Fruit fly (Drosophila melanogaster) whole organism, embryonic: ENCODE measurements around the gene Ctu2.

Source experiments
- Abd-B ChIP-seq: fragments of 200-800 bp; sonication (Bioruptor generic); optimal IDR thresholded peaks from 2 replicates; lab custom pipeline; 2018; ENCODE audit warnings: missing biosample characterization, mild to moderate bottlenecking, missing genetic modification characterization, moderate library complexity
- Aef1 ChIP-seq: fragments of 200-800 bp; sonication (Bioruptor generic); IDR thresholded peaks from 3 replicates; pipeline ENCODE4 v1.3.6; 2022; ENCODE audit warnings: missing biosample characterization, missing genetic modification characterization
- Atf-2 ChIP-seq: fragments of 200-800 bp; sonication (Bioruptor generic); optimal IDR thresholded peaks from 2 replicates; lab custom pipeline; 2016; ENCODE audit warnings: missing biosample characterization, missing genetic modification characterization
- CG1024 ChIP-seq: fragments of 200-800 bp; sonication (Bioruptor generic); IDR thresholded peaks from 2 replicates; pipeline ENCODE4 v1.3.6; 2022; ENCODE audit warnings: missing biosample characterization, missing genetic modification characterization
- CG10267 ChIP-seq: fragments of 200-800 bp; sonication (Bioruptor generic); optimal IDR thresholded peaks from 2 replicates; lab custom pipeline; 2018; ENCODE audit warnings: missing biosample characterization, mild to moderate bottlenecking, missing genetic modification characterization, moderate library complexity
- CG15011 ChIP-seq: fragments of 200-800 bp; sonication (Bioruptor generic); optimal IDR thresholded peaks from 3 replicates; lab custom pipeline; 2018; ENCODE audit warnings: missing biosample characterization, mild to moderate bottlenecking, missing genetic modification characterization
- CG1602 ChIP-seq: fragments of 200-800 bp; sonication (Bioruptor generic); optimal IDR thresholded peaks from 3 replicates; lab custom pipeline; 2016; ENCODE audit warnings: missing biosample characterization, missing genetic modification characterization
- CG17186 ChIP-seq: fragments of 200-800 bp; sonication (Bioruptor generic); optimal IDR thresholded peaks from 3 replicates; lab custom pipeline; 2017; ENCODE audit warnings: missing biosample characterization, missing genetic modification reagents, missing genetic modification characterization
- CG17829 ChIP-seq: fragments of 200-800 bp; optimal IDR thresholded peaks from 2 replicates; lab custom pipeline; 2019; ENCODE audit warnings: missing biosample characterization, mild to moderate bottlenecking, missing genetic modification characterization, moderate library complexity
- CG2116 ChIP-seq: fragments of 200-800 bp; sonication (Bioruptor generic); optimal IDR thresholded peaks from 3 replicates; lab custom pipeline; 2018; ENCODE audit warnings: missing biosample characterization, mild to moderate bottlenecking, missing genetic modification characterization
- CG30403 ChIP-seq: fragments of 200-800 bp; sonication (Bioruptor generic); optimal IDR thresholded peaks from 3 replicates; lab custom pipeline; 2016; ENCODE audit warnings: missing biosample characterization, missing genetic modification characterization
- CG32772 ChIP-seq: fragments of 200-800 bp; sonication (Bioruptor generic); IDR thresholded peaks from 2 replicates; pipeline ENCODE4 v1.3.6; 2022; ENCODE audit warnings: missing biosample characterization, missing genetic modification characterization
- CG34224 ChIP-seq: fragments of 200-800 bp; sonication (Bioruptor generic); IDR thresholded peaks from 3 replicates; pipeline ENCODE4 v1.3.6; 2022; ENCODE audit warnings: missing biosample characterization, missing genetic modification characterization; ENCODE audit not compliant: partially characterized antibody
- CG34376 ChIP-seq: fragments of 200-800 bp; sonication (Bioruptor generic); optimal IDR thresholded peaks from 2 replicates; lab custom pipeline; 2018; ENCODE audit warnings: missing biosample characterization, mild to moderate bottlenecking, missing genetic modification characterization
- CG3726 ChIP-seq: fragments of 200-800 bp; sonication (Bioruptor generic); IDR thresholded peaks from 3 replicates; pipeline ENCODE4, ENCODE4 v1.3.6; 2022; ENCODE audit warnings: missing biosample characterization, missing genetic modification characterization
- CG4282 ChIP-seq: fragments of 200-800 bp; sonication (Bioruptor generic); optimal IDR thresholded peaks from 2 replicates; lab custom pipeline; 2016; ENCODE audit warnings: missing biosample characterization, missing genetic modification characterization
- CG5245 ChIP-seq: fragments of 200-800 bp; sonication (Bioruptor generic); optimal IDR thresholded peaks from 3 replicates; lab custom pipeline; 2016; ENCODE audit warnings: missing biosample characterization, missing genetic modification characterization
- CG6254 ChIP-seq: fragments of 200-800 bp; sonication (Bioruptor generic); optimal IDR thresholded peaks from 3 replicates; lab custom pipeline; 2017; ENCODE audit warnings: mild to moderate bottlenecking, missing biosample characterization, missing genetic modification reagents, missing genetic modification characterization
- CG6813 ChIP-seq: fragments of 200-800 bp; sonication (Bioruptor generic); optimal IDR thresholded peaks from 2 replicates; lab custom pipeline; 2017; ENCODE audit warnings: missing biosample characterization, missing genetic modification characterization, mild to moderate bottlenecking, moderate library complexity, missing genetic modification reagents
- CG7357 ChIP-seq: fragments of 200-800 bp; sonication (Bioruptor generic); IDR thresholded peaks from 3 replicates; pipeline ENCODE4 v1.3.6; 2022; ENCODE audit warnings: missing biosample characterization, missing genetic modification characterization
- CG7556 ChIP-seq: fragments of 200-800 bp; sonication (Bioruptor generic); optimal IDR thresholded peaks from 2 replicates; lab custom pipeline; 2017; ENCODE audit warnings: missing biosample characterization, mild to moderate bottlenecking, missing genetic modification characterization
- CG7839 ChIP-seq: fragments of 200-800 bp; sonication (Bioruptor generic); optimal IDR thresholded peaks from 3 replicates; lab custom pipeline; 2018; ENCODE audit warnings: missing biosample characterization, mild to moderate bottlenecking, missing genetic modification characterization, moderate library complexity
- CG7987 ChIP-seq: fragments of 200-800 bp; sonication (Bioruptor generic); optimal IDR thresholded peaks from 2 replicates; lab custom pipeline; 2018; ENCODE audit warnings: missing biosample characterization, mild to moderate bottlenecking, missing genetic modification characterization, moderate library complexity
- CG8388 ChIP-seq: fragments of 200-800 bp; sonication (Bioruptor generic); optimal IDR thresholded peaks from 2 replicates; lab custom pipeline; 2019; ENCODE audit warnings: missing biosample characterization, mild to moderate bottlenecking, missing genetic modification characterization, moderate library complexity
- Dfd ChIP-seq, 2 experiments: fragments of >200 bp; optimal IDR thresholded peaks; 2 replicates each; lab custom pipeline; 2017; ENCODE audit warnings: missing biosample characterization in 2 of 2, missing genetic modification characterization in 2 of 2
- Doc2 ChIP-seq: fragments of 200-800 bp; sonication (Bioruptor generic); IDR thresholded peaks from 2 replicates; pipeline ENCODE4 v1.3.6; 2022; ENCODE audit warnings: missing biosample characterization, missing genetic modification characterization
- Gug ChIP-seq: fragments of 200-800 bp; sonication (Bioruptor generic); IDR thresholded peaks from 4 replicates; pipeline ENCODE4 v1.3.6; 2022; ENCODE audit warnings: missing biosample characterization, missing genetic modification characterization
- HLH3B ChIP-seq: fragments of 200-800 bp; sonication (Bioruptor generic); IDR thresholded peaks from 2 replicates; pipeline ENCODE4 v1.3.6; 2022; ENCODE audit warnings: missing biosample characterization, missing genetic modification characterization
- MBD-R2 ChIP-seq: fragments of 200-800 bp; sonication (Bioruptor generic); IDR thresholded peaks from 2 replicates; pipeline ENCODE4 v1.3.6; 2022; ENCODE audit warnings: missing biosample characterization, missing genetic modification characterization
- Oaz ChIP-seq: fragments of 200-800 bp; sonication (Bioruptor generic); IDR thresholded peaks from 2 replicates; pipeline ENCODE4 v1.3.6; 2022; ENCODE audit warnings: missing biosample characterization, missing genetic modification characterization
- Sry-δ ChIP-seq: fragments of 200-800 bp; sonication (Bioruptor generic); optimal IDR thresholded peaks from 2 replicates; lab custom pipeline; 2016; ENCODE audit warnings: missing biosample characterization, missing genetic modification characterization
- abd-A ChIP-seq: fragments of 200-800 bp; sonication (Bioruptor generic); optimal IDR thresholded peaks from 3 replicates; lab custom pipeline; 2019; ENCODE audit warnings: missing biosample characterization, mild to moderate bottlenecking, missing genetic modification characterization, moderate library complexity
- bbx ChIP-seq: fragments of 200-800 bp; sonication (Bioruptor generic); IDR thresholded peaks from 2 replicates; pipeline ENCODE4 v1.3.6; 2022; ENCODE audit warnings: missing biosample characterization, missing genetic modification characterization; ENCODE audit not compliant: partially characterized antibody
- dmrt11E ChIP-seq: fragments of 200-800 bp; sonication (Bioruptor generic); optimal IDR thresholded peaks from 3 replicates; lab custom pipeline; 2018; ENCODE audit warnings: missing biosample characterization, mild to moderate bottlenecking, missing genetic modification characterization, moderate library complexity
- gcm ChIP-seq: fragments of 200-800 bp; sonication (Bioruptor generic); optimal IDR thresholded peaks from 2 replicates; lab custom pipeline; 2019; ENCODE audit warnings: missing biosample characterization, mild to moderate bottlenecking, missing genetic modification characterization, moderate library complexity
- lmd ChIP-seq: fragments of 200-800 bp; sonication (Bioruptor generic); IDR thresholded peaks from 2 replicates; pipeline ENCODE4 v1.3.6; 2022; ENCODE audit warnings: missing biosample characterization, missing genetic modification characterization
- lola ChIP-seq, 3 experiments: fragments of >200 bp in 2 of 3; fragments of 200-800 bp in 1 of 3; sonication (Bioruptor generic) in 1 of 3; optimal IDR thresholded peaks; 2 replicates each; lab custom pipeline; 2017 to 2019; ENCODE audit warnings: missing biosample characterization in 3 of 3, missing genetic modification characterization in 3 of 3, mild to moderate bottlenecking in 1 of 3, moderate library complexity in 1 of 3
- maf-S ChIP-seq: fragments of 200-800 bp; sonication (Bioruptor generic); optimal IDR thresholded peaks from 2 replicates; lab custom pipeline; 2016; ENCODE audit warnings: missing biosample characterization, missing genetic modification characterization
- mirr ChIP-seq: fragments of 200-800 bp; sonication (Bioruptor generic); optimal IDR thresholded peaks from 3 replicates; lab custom pipeline; 2018; ENCODE audit warnings: missing biosample characterization, mild to moderate bottlenecking, missing genetic modification characterization
- odd ChIP-seq: fragments of 200-800 bp; sonication (Bioruptor generic); optimal IDR thresholded peaks from 2 replicates; lab custom pipeline; 2017; ENCODE audit warnings: missing biosample characterization, mild to moderate bottlenecking, missing genetic modification characterization
- prd ChIP-seq, 3 experiments: fragments of >200 bp in 2 of 3; fragments of 200-800 bp in 1 of 3; sonication (Bioruptor generic) in 1 of 3; optimal IDR thresholded peaks in 2 of 3; IDR thresholded peaks in 1 of 3; 2 replicates in 2 of 3; 3 replicates in 1 of 3; pipeline versions ENCODE4 v1.3.6 to Lab custom; 2017 to 2022; ENCODE audit warnings: missing biosample characterization in 1 of 3, missing genetic modification characterization in 1 of 3
- pros ChIP-seq: fragments of 200-800 bp; sonication (Bioruptor generic); optimal IDR thresholded peaks from 3 replicates; lab custom pipeline; 2019; ENCODE audit warnings: missing biosample characterization, mild to moderate bottlenecking, missing genetic modification characterization, moderate library complexity
- pzg ChIP-seq: fragments of 200-800 bp; sonication (Bioruptor generic); optimal IDR thresholded peaks from 3 replicates; lab custom pipeline; 2018; ENCODE audit warnings: missing biosample characterization, mild to moderate bottlenecking, missing genetic modification characterization, moderate library complexity
- run ChIP-seq: fragments of 200-800 bp; sonication (Bioruptor generic); optimal IDR thresholded peaks from 3 replicates; lab custom pipeline; 2018; ENCODE audit warnings: missing biosample characterization, mild to moderate bottlenecking, missing genetic modification characterization
- sc ChIP-seq, 3 experiments: fragments of >200 bp in 2 of 3; fragments of 200-800 bp in 1 of 3; sonication (Bioruptor generic) in 1 of 3; optimal IDR thresholded peaks; 2 replicates in 2 of 3; 3 replicates in 1 of 3; lab custom pipeline; 2017; ENCODE audit warnings: mild to moderate bottlenecking in 1 of 3, missing biosample characterization in 1 of 3, missing genetic modification characterization in 1 of 3, missing genetic modification reagents in 1 of 3
- schlank ChIP-seq: fragments of 200-800 bp; sonication (Bioruptor generic); optimal IDR thresholded peaks from 2 replicates; lab custom pipeline; 2018; ENCODE audit warnings: missing biosample characterization, mild to moderate bottlenecking, missing genetic modification characterization
- so ChIP-seq: fragments of 200-800 bp; sonication (Bioruptor generic); IDR thresholded peaks from 3 replicates; pipeline ENCODE4 v1.3.6; 2022; ENCODE audit warnings: missing biosample characterization, missing genetic modification characterization
- sqz ChIP-seq: fragments of 200-800 bp; sonication (Bioruptor generic); optimal IDR thresholded peaks from 3 replicates; lab custom pipeline; 2018; ENCODE audit warnings: missing biosample characterization, mild to moderate bottlenecking, missing genetic modification characterization
- vvl ChIP-seq: fragments of 200-800 bp; sonication (Bioruptor generic); IDR thresholded peaks from 2 replicates; pipeline ENCODE4 v1.3.6; 2022; ENCODE audit warnings: missing biosample characterization, missing genetic modification characterization

Ctu2 gene

dm6 chr2L:19453381-19453780 is 39.7 kb downstream of the Ctu2 start, which contains the start of gene Top2 (continued):
- TF ChIP-seq Doc2 (GFP tag; lab: Robert Waterston, UW) (no peak), odd (GFP tag; lab: Kevin White, UChicago) (no peak), sc (optimal IDR thresholded peaks at IDR 0.05; lab: Kevin White, UChicago) (no peak), sc (GFP tag; optimal IDR thresholded peaks at IDR 0.05; lab: Kevin White, UChicago) (no peak), CG30403 (peak; percentile 27), Aef1 (GFP tag; lab: Robert Waterston, UW) (peak; percentile 39), bbx (GFP tag; lab: Robert Waterston, UW) (peak; percentile 84), CG7556 (GFP tag; lab: Kevin White, UChicago) (no peak), CG3726 (GFP tag; lab: Robert Waterston, UW) (no peak), CG1602 (no peak), Atf-2 (GFP tag; lab: Kevin White, UChicago) (no peak), dmrt11E (peak; percentile 8), Dfd (GFP tag; optimal IDR thresholded peaks at IDR 0.05; lab: Kevin White, UChicago) (no peak), CG10267 (tag; lab: Kevin White, UChicago) (peak; percentile 90), maf-S (GFP tag; lab: Kevin White, UChicago) (peak; percentile 64), CG34376 (GFP tag; lab: Kevin White, UChicago) (no peak), CG17186 (GFP tag; lab: Kevin White, UChicago) (peak; percentile 92), Oaz (GFP tag; lab: Robert Waterston, UW) (no peak), CG6813 (no peak), MBD-R2 (GFP tag; lab: Robert Waterston, UW) (peak; percentile 89), CG17829 (tag; lab: Kevin White, UChicago) (peak; percentile 74), pros (no peak), Gug (GFP tag; lab: Robert Waterston, UW) (no peak; the same call in 3 of the 4 replicates), CG32772 (GFP tag; lab: Robert Waterston, UW) (no peak), lola (GFP tag; optimal IDR thresholded peaks at IDR 0.05; lab: Kevin White, UChicago) (no peak), pzg (GFP tag; lab: Kevin White, UChicago) (peak; percentile 97), Sry-δ (GFP tag; lab: Kevin White, UChicago) (peak; percentile 98), schlank (tag; lab: Kevin White, UChicago) (no peak), run (no peak), CG1024 (no peak), abd-A (tag; lab: Kevin White, UChicago) (no peak), vvl (GFP tag; lab: Robert Waterston, UW) (peak; percentile 9; the same call in 1 of the 2 replicates), CG5245 (GFP tag; lab: Kevin White, UChicago) (peak; percentile 4), sqz (GFP tag; lab: Kevin White, UChicago) (no peak), CG6254 (no peak), CG34224 (GFP tag; lab: Robert Waterston, UW) (peak; percentile 63), CG7987 (GFP tag; lab: Kevin White, UChicago) (peak; percentile 72), HLH3B (GFP tag; lab: Robert Waterston, UW) (no peak), gcm (GFP tag; lab: Kevin White, UChicago) (no peak), CG2116 (GFP tag; lab: Kevin White, UChicago) (peak; percentile 97), lmd (GFP tag; lab: Robert Waterston, UW) (no peak), mirr (GFP tag; lab: Kevin White, UChicago) (no peak), prd (optimal IDR thresholded peaks at IDR 0.05; lab: Kevin White, UChicago) (no peak), prd (GFP tag; IDR thresholded peaks at IDR 0.05; lab: Robert Waterston, UW) (no peak), CG15011 (GFP tag; lab: Kevin White, UChicago) (no peak), CG4282 (peak; percentile 41), so (GFP tag; lab: Robert Waterston, UW) (no peak; the same call in 2 of the 3 replicates), Abd-B (GFP tag; lab: Kevin White, UChicago) (peak; percentile 70), CG7839 (tag; lab: Kevin White, UChicago) (peak; percentile 14), CG7357 (GFP tag; lab: Robert Waterston, UW) (no peak), CG8388 (no peak)
